Worm (Caenorhabditis elegans) whole organism, early embryonic: ENCODE measurements around the gene exc-14.

Experiments used
- B0310.2 ChIP-seq: sonication (generic microtip); optimal IDR thresholded peaks from 2 replicates; lab custom pipeline; 2016; ENCODE audit warnings: mild to moderate bottlenecking, missing genetic modification characterization, missing compliant biosample characterization
- F13C5.2 ChIP-seq: sonication (generic microtip); optimal IDR thresholded peaks from 2 replicates; lab custom pipeline; 2017; ENCODE audit warnings: mild to moderate bottlenecking, missing genetic modification characterization, inconsistent platforms, missing compliant biosample characterization
- aly-1 ChIP-seq: sonication (generic microtip); optimal IDR thresholded peaks from 2 replicates; lab custom pipeline; 2016; ENCODE audit warnings: missing genetic modification characterization, missing compliant biosample characterization
- ama-1 ChIP-seq: fragments of 150-350 bp; optimal IDR thresholded peaks from 2 replicates; lab custom pipeline; 2014
- ceh-13 ChIP-seq: fragments of 200-800 bp; sonication (Bioruptor generic); optimal IDR thresholded peaks from 2 replicates; lab custom pipeline; 2018; ENCODE audit warnings: mild to moderate bottlenecking, missing genetic modification characterization, missing compliant biosample characterization
- ceh-36 ChIP-seq: sonication (generic microtip); optimal IDR thresholded peaks from 2 replicates; lab custom pipeline; 2016; ENCODE audit warnings: missing genetic modification characterization, inconsistent platforms, missing compliant biosample characterization
- ets-7 ChIP-seq: sonication (generic microtip); optimal IDR thresholded peaks from 2 replicates; lab custom pipeline; 2016; ENCODE audit warnings: missing genotype, missing genetic modification characterization, missing compliant biosample characterization
- flt-1 ChIP-seq: fragments of 200-800 bp; sonication (Bioruptor generic); IDR thresholded peaks from 2 replicates; pipeline ENCODE4 v1.3.6; 2022; ENCODE audit warnings: missing genetic modification characterization, missing compliant biosample characterization
- hmbx-1 ChIP-seq: sonication (generic microtip); optimal IDR thresholded peaks from 2 replicates; lab custom pipeline; 2016; ENCODE audit warnings: mild to moderate bottlenecking, missing genetic modification characterization, missing compliant biosample characterization
- hmg-4 ChIP-seq: fragments of 200-800 bp; sonication (Bioruptor generic); optimal IDR thresholded peaks from 2 replicates; lab custom pipeline; 2018; ENCODE audit warnings: mild to moderate bottlenecking, missing genetic modification characterization, missing compliant biosample characterization
- hnd-1 ChIP-seq: sonication (generic microtip); optimal IDR thresholded peaks from 2 replicates; lab custom pipeline; 2016; ENCODE audit warnings: missing genetic modification characterization, missing compliant biosample characterization
- pes-1 ChIP-seq: fragments of 200-800 bp; sonication (Bioruptor generic); IDR thresholded peaks from 2 replicates; pipeline ENCODE4 v1.3.6; 2022; ENCODE audit warnings: missing genetic modification reagents, missing genetic modification characterization, missing compliant biosample characterization
- scrt-1 ChIP-seq: fragments of 200-800 bp; sonication (Bioruptor generic); IDR thresholded peaks from 2 replicates; pipeline ENCODE4 v1.3.6; 2022; ENCODE audit warnings: missing genetic modification characterization, missing compliant biosample characterization
- sea-1 ChIP-seq: fragments of 200-800 bp; sonication (Bioruptor generic); conservative IDR thresholded peaks from 2 replicates; pipeline ENCODE4 v1.3.6; 2022; ENCODE audit warnings: missing genetic modification characterization, missing compliant biosample characterization
- tbx-11 ChIP-seq: fragments of 200-800 bp; sonication (Bioruptor generic); IDR thresholded peaks from 2 replicates; pipeline ENCODE4 v1.3.6; 2022; ENCODE audit warnings: missing genetic modification characterization, missing compliant biosample characterization
- tbx-37 ChIP-seq: fragments of 200-800 bp; sonication (Bioruptor generic); conservative IDR thresholded peaks from 2 replicates; pipeline ENCODE4 v1.3.6; 2022; ENCODE audit warnings: missing genetic modification reagents, missing genetic modification characterization, missing compliant biosample characterization
- tra-4 ChIP-seq: sonication (generic microtip); optimal IDR thresholded peaks from 2 replicates; lab custom pipeline; 2017; ENCODE audit warnings: missing genetic modification characterization, missing compliant biosample characterization

Gene exc-14

DNA sequence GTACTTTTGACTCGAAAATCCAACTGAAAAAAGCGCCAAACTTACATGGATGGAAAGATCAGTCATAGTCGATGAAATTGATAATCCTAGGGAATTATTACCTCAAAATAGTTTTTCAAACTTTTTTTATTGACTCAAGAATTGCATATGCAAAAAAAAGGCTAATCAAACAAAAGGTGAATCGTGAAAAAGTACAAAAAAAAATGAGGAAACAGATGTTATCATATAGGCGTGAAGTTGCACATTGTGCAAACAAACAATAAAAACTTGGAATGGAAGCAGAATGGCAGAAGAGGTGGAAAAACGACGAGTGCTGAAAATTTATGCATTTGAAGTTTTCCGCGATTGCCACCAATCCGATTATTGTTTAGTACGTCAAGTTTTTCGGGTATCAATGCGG lies at the start of gene exc-14:
Gene exc-14 (minus strand): TSS at position 101 of the 400 bp plus-strand sequence.
- TF ChIP-seq pes-1 (GFP tag; lab: Robert Waterston, UW) (no peak), hmg-4 (GFP tag; lab: Kevin White, UChicago) (no peak), hnd-1 (tag; lab: Kevin White, UChicago) (no peak), B0310.2 (tag; lab: Kevin White, UChicago) (no peak), tbx-11 (GFP tag; lab: Robert Waterston, UW) (no peak), flt-1 (no peak), F13C5.2 (tag; lab: Kevin White, UChicago) (no peak), ceh-36 (tag; lab: Kevin White, UChicago) (no peak), sea-1 (GFP tag; lab: Robert Waterston, UW) (no peak), ama-1 (lab: Kevin White, UChicago) (no peak), ets-7 (tag; lab: Kevin White, UChicago) (no peak), tbx-37 (GFP tag; lab: Robert Waterston, UW) (no peak), hmbx-1 (tag; lab: Kevin White, UChicago) (no peak), tra-4 (no peak)

ce11 chrV:5090386-5090785 lies 44.4 kb upstream of the exc-14 start:
- TF ChIP-seq aly-1 (no peak), ets-7 (tag; lab: Kevin White, UChicago) (no peak), flt-1 (no peak), tbx-11 (GFP tag; lab: Robert Waterston, UW) (no peak), pes-1 (GFP tag; lab: Robert Waterston, UW) (no peak), scrt-1 (GFP tag; lab: Robert Waterston, UW) (no peak), tbx-37 (GFP tag; lab: Robert Waterston, UW) (no peak), ceh-36 (tag; lab: Kevin White, UChicago) (no peak), hmbx-1 (tag; lab: Kevin White, UChicago) (no peak), ceh-13 (GFP tag; lab: Kevin White, UChicago) (no peak), ama-1 (lab: Kevin White, UChicago) (no peak)

DNA sequence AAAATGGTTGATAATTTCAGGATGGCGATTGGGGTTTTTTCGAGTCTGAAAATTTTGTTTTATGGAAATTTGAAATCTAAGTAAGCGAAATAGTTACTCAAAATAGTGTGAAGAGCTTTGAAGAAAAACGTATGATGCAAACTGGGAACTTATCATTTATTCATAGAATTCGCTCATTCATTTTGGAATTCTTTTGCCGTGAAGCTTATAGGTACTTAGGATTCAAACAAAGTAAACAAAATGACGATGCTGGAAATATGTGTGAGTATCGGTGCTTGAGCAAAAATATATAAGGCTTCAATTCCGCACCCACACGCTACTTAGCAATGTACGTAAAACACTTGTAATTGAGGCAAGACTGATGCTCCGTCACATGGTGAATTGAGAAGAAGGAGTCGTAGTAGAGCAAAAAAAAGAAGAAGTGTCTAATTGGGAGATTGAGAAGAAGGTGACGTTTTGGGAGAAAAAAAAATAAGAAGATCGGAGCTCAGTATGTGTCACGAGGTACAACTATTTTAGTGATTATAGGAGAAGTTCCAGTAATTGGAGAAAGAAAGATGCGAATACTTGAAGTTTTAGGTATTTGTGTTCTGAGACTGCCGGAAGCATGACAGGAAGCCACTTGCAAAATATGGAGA lies 43.6 kb upstream of the exc-14 start, which contains the start of gene glb-32:
Gene glb-32 (minus strand): TSS at position 51 of the 638 bp plus-strand sequence.
- no peak for TF ChIP-seq scrt-1 (GFP tag; lab: Robert Waterston, UW)
- no peak for TF ChIP-seq hmg-4 (GFP tag; lab: Kevin White, UChicago)
- no peak for TF ChIP-seq F13C5.2 (tag; lab: Kevin White, UChicago)
- no peak for TF ChIP-seq tbx-37 (GFP tag; lab: Robert Waterston, UW)
- TF ChIP-seq ets-7 (tag; lab: Kevin White, UChicago), result no peak
- TF ChIP-seq hmbx-1 (tag; lab: Kevin White, UChicago), result no peak
- no peak for TF ChIP-seq tra-4
- TF ChIP-seq B0310.2 (tag; lab: Kevin White, UChicago), result no peak
- TF ChIP-seq flt-1, result no peak

ce11 chrV:5088311-5088710 lies 42.3 kb upstream of the exc-14 start:
- TF ChIP-seq B0310.2 (tag; lab: Kevin White, UChicago) (no peak), tbx-37 (GFP tag; lab: Robert Waterston, UW) (no peak), hnd-1 (tag; lab: Kevin White, UChicago) (no peak), sea-1 (GFP tag; lab: Robert Waterston, UW) (no peak), scrt-1 (GFP tag; lab: Robert Waterston, UW) (no peak), tra-4 (no peak), hmbx-1 (tag; lab: Kevin White, UChicago) (no peak), ets-7 (tag; lab: Kevin White, UChicago) (no peak), F13C5.2 (tag; lab: Kevin White, UChicago) (no peak), flt-1 (no peak), ama-1 (lab: Kevin White, UChicago) (no peak), hmg-4 (GFP tag; lab: Kevin White, UChicago) (no peak), aly-1 (no peak), tbx-11 (GFP tag; lab: Robert Waterston, UW) (no peak), ceh-13 (GFP tag; lab: Kevin White, UChicago) (no peak), ceh-36 (tag; lab: Kevin White, UChicago) (no peak), pes-1 (GFP tag; lab: Robert Waterston, UW) (no peak)

DNA sequence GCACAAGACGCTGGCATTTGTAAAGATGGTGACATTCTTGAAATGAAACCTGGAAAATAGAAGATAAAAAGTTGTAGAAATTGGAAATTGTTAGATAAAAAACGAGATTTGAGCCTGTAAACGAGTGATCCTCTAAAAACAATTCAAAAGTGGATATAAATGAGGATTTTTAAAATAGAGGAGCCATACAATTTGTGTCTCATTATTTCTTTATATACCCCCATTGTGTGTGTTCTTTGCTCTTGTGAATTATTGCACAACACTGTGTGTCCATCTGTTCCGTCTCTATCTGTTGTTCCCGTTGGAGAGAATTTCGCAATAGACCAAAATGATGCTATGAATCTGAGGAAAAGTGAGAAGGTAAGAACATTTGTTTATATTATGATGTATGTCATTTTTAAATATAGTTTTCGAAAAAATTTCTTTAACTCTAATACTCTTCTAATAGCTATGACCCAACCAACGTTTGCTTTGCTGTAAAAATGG lies 41.0 kb upstream of the exc-14 start, which contains the start of gene Y58A7A.5:
Gene Y58A7A.5 (minus strand): TSS at position 51 of the 486 bp plus-strand sequence.
- TF ChIP-seq hnd-1 (tag; lab: Kevin White, UChicago) (no peak), ama-1 (lab: Kevin White, UChicago) (no peak), B0310.2 (tag; lab: Kevin White, UChicago) (no peak), scrt-1 (GFP tag; lab: Robert Waterston, UW) (no peak), sea-1 (GFP tag; lab: Robert Waterston, UW) (no peak), ceh-13 (GFP tag; lab: Kevin White, UChicago) (no peak), tbx-37 (GFP tag; lab: Robert Waterston, UW) (no peak), tbx-11 (GFP tag; lab: Robert Waterston, UW) (no peak), flt-1 (no peak), pes-1 (GFP tag; lab: Robert Waterston, UW) (no peak), tra-4 (no peak), aly-1 (no peak), F13C5.2 (tag; lab: Kevin White, UChicago) (no peak), hmbx-1 (tag; lab: Kevin White, UChicago) (no peak), hmg-4 (GFP tag; lab: Kevin White, UChicago) (no peak), ets-7 (tag; lab: Kevin White, UChicago) (no peak), ceh-36 (tag; lab: Kevin White, UChicago) (no peak)

ce11 chrV:5084957-5085465 lies 39.0 kb upstream of the exc-14 start, which contains the start of gene Y58A7A.4:
Gene Y58A7A.4, minus strand, starts transcription at chrV:5085007.
- TF ChIP-seq ets-7 (tag; lab: Kevin White, UChicago), result no peak
- no peak for TF ChIP-seq scrt-1 (GFP tag; lab: Robert Waterston, UW)
- no peak for TF ChIP-seq B0310.2 (tag; lab: Kevin White, UChicago)
- TF ChIP-seq flt-1, result no peak
